Worm (Caenorhabditis elegans): Measurements from ENCODE around the gene M142.5.

DNA sequence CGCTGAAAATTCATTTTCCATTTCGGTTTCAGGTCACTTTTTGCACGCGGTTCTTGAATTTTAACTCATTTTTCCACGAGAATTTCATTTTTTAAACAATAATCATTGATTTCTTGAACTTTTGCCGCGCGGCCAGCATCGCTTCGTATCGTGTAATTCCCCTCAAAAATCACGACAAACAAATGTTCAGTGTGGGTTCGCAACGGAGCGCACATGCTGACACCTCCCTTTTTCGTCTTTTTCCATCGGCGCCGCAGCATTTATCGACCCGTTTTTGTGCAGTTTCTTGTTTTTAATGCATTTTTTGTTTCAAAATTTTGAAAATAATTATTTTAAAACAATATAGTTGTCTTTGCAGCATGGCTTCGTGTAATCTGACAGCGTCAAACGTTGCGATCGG is at the start of gene M142.5:
- TF ChIP-seq nhr-129 (tag; optimal IDR thresholded peaks at IDR 0.05) (no peak), elt-3 (tag; optimal IDR thresholded peaks at IDR 0.05) (no peak), zag-1 (tag; optimal IDR thresholded peaks at IDR 0.05) (no peak), nhr-11 (tag; optimal IDR thresholded peaks at IDR 0.05) (no peak), ztf-11 (tag; optimal IDR thresholded peaks at IDR 0.05) (no peak)

Data from whole organism, L2 larva.